Fruit fly (Drosophila melanogaster): ENCODE results near the gene Rilpl.

Rilpl gene

DNA sequence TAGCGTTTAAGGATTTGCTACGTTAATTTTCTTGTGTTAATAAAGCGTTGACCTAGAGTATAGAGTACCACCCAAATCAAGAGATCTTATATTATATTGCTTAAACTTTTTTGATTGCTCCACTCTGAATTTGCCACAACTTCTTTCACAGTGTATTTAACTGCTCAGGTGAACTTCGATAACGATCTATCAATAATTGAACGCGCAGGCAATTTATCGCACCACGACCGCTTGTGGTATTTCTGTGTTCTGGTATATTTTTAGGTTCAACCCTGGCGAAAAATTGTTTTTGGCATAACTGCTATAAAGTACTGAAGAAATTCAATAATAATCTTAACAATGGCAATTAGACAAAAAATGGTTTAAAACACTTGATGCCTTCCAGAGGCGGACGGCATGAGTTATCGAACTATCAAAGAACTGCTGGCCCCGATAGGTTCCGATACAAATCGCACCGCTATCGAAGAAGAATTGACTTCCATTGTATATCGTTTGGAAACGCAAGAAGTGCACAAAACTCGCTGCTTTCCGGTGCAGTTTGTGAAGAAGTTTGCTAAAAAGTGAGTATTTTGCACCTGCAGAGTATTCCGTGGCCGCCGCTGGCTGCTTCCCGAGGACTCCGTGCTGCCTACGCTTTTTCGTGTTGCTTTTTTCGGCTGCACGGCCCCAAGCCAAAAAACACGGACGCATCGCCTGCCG lies 22.6 kb upstream of the Rilpl start, which contains the start of gene ssx:
Gene ssx, plus strand, starts transcription at position 477 of the 699 bp plus-strand sequence.
- peak; percentile 32; the same call in 1 of the 2 replicates for TF ChIP-seq CG32121 (GFP tag; IDR thresholded peaks at IDR 0.05)
- TF ChIP-seq CG8301 (tag; optimal IDR thresholded peaks at IDR 0.05): peak; percentile 30
- TF ChIP-seq CG13204 (GFP tag; optimal IDR thresholded peaks at IDR 0.05): no peak
- TF ChIP-seq CG17806 (tag; optimal IDR thresholded peaks at IDR 0.05): peak; percentile 34
- no peak for TF ChIP-seq CG10348 (GFP tag; IDR thresholded peaks at IDR 0.05)
- peak; percentile 43 for TF ChIP-seq Snoo (tag; optimal IDR thresholded peaks at IDR 0.05)
- TF ChIP-seq CG34367 (tag; optimal IDR thresholded peaks at IDR 0.05): no peak
- TF ChIP-seq Ets98B (GFP tag; IDR thresholded peaks at IDR 0.05): peak; percentile 62
- TF ChIP-seq CG8159 (tag; optimal IDR thresholded peaks at IDR 0.05): peak; percentile 24
- peak; percentile 12 for TF ChIP-seq CG9948 (tag; optimal IDR thresholded peaks at IDR 0.05)
- no peak for TF ChIP-seq Pif1B (GFP tag; optimal IDR thresholded peaks at IDR 0.05)
- TF ChIP-seq CG4496 (GFP tag; IDR thresholded peaks at IDR 0.05): peak; percentile 79; the same call in 2 of the 3 replicates
- no peak for TF ChIP-seq D1 (tag; optimal IDR thresholded peaks at IDR 0.05)
- TF ChIP-seq CG12605 (GFP tag; IDR thresholded peaks at IDR 0.05): peak; percentile 47
- peak; percentile 29 for TF ChIP-seq CG15710 (tag; optimal IDR thresholded peaks at IDR 0.05)
- TF ChIP-seq CG14655 (GFP tag; optimal IDR thresholded peaks at IDR 0.05): no peak
- TF ChIP-seq rn (GFP tag; IDR thresholded peaks at IDR 0.05): no peak; the same call in 1 of the 2 replicates
- peak; percentile 38; the same call in 1 of the 3 replicates for TF ChIP-seq fd96Ca (GFP tag; IDR thresholded peaks at IDR 0.05)

dm6 chrX:1372667-1373066 lies 20.2 kb upstream of the Rilpl start:
- TF ChIP-seq CG32121 (GFP tag; IDR thresholded peaks at IDR 0.05) (no peak), Snoo (tag; optimal IDR thresholded peaks at IDR 0.05) (no peak), EcR (GFP tag; optimal IDR thresholded peaks at IDR 0.05) (no peak), gl (tag; optimal IDR thresholded peaks at IDR 0.05) (no peak), CG34367 (tag; optimal IDR thresholded peaks at IDR 0.05) (no peak), CG9948 (tag; optimal IDR thresholded peaks at IDR 0.05) (no peak), CG4496 (GFP tag; IDR thresholded peaks at IDR 0.05) (no peak), CG8301 (tag; optimal IDR thresholded peaks at IDR 0.05) (no peak), Pif1A (GFP tag; optimal IDR thresholded peaks at IDR 0.05) (no peak), CG13204 (GFP tag; optimal IDR thresholded peaks at IDR 0.05) (no peak), rn (GFP tag; IDR thresholded peaks at IDR 0.05) (no peak), fd96Ca (GFP tag; IDR thresholded peaks at IDR 0.05) (no peak), CG8159 (tag; optimal IDR thresholded peaks at IDR 0.05) (no peak), CG15710 (tag; optimal IDR thresholded peaks at IDR 0.05) (no peak), CG14655 (GFP tag; optimal IDR thresholded peaks at IDR 0.05) (no peak), Ets98B (GFP tag; IDR thresholded peaks at IDR 0.05) (no peak), CG10348 (GFP tag; IDR thresholded peaks at IDR 0.05) (no peak), CG12605 (GFP tag; IDR thresholded peaks at IDR 0.05) (no peak)

DNA sequence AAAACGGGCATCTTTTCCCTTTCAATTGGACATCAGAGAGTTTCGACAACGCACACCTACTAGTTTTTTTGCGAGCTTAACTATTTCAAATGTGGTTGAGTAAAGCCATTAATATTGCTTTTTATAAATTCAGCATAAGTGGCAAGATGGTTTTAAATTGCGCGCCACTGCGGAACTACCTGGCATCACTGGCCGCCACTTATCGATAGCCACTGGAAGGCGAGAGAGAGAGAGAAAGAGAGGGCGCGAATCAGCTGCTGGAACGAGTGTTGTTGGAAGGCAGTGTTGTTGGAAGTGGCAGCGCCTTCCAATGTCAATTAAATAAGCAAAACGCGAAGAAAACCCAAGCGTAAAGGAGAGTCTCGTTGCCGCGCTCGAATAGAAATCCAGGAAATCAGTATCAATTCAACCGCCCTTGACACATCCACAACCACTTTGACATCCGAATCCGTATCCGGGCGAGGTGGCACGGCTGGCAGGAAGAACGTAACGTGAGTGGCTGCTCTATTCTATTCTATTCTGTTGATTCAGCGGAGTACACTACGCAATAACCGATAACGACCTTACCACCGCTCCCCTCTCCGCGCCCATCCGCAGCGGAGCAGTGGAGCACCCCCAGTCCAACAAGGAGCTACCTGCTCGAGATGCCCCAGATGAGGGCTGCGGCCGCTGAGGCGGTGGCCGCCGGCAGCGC lies 17.4 kb upstream of the Rilpl start, which contains the start of gene AMPKalpha:
Gene AMPKalpha, plus strand, starts transcription at position 272 of the 694 bp plus-strand sequence.
- TF ChIP-seq D1 (tag; optimal IDR thresholded peaks at IDR 0.05) (no peak), CG4496 (GFP tag; IDR thresholded peaks at IDR 0.05) (no peak), CG15710 (tag; optimal IDR thresholded peaks at IDR 0.05) (no peak), rn (GFP tag; IDR thresholded peaks at IDR 0.05) (no peak), CG14655 (GFP tag; optimal IDR thresholded peaks at IDR 0.05) (no peak), Ets98B (GFP tag; IDR thresholded peaks at IDR 0.05) (no peak), CG9948 (tag; optimal IDR thresholded peaks at IDR 0.05) (no peak), gl (tag; optimal IDR thresholded peaks at IDR 0.05) (no peak), CG8301 (tag; optimal IDR thresholded peaks at IDR 0.05) (no peak), CG17806 (tag; optimal IDR thresholded peaks at IDR 0.05) (no peak), Pif1B (GFP tag; optimal IDR thresholded peaks at IDR 0.05) (no peak)

- TF ChIP-seq CG13204 (GFP tag; optimal IDR thresholded peaks at IDR 0.05) (no peak), CG12605 (GFP tag; IDR thresholded peaks at IDR 0.05) (no peak), CG34367 (tag; optimal IDR thresholded peaks at IDR 0.05) (no peak), CG9948 (tag; optimal IDR thresholded peaks at IDR 0.05) (no peak), D1 (tag; optimal IDR thresholded peaks at IDR 0.05) (no peak)
Measured at dm6 chrX:1379692-1380349, 13.0 kb upstream of the Rilpl start.

dm6 chrX:1380350-1381060 lies 12.3 kb upstream of the Rilpl start, which contains the start of the genes CG3719 and CG32813:
Gene CG3719, minus strand, starts transcription at chrX:1380480.
Gene CG32813, plus strand, starts transcription at chrX:1380914.
- TF ChIP-seq CG13204 (GFP tag; optimal IDR thresholded peaks at IDR 0.05) (peak; percentile 54), CG17806 (tag; optimal IDR thresholded peaks at IDR 0.05) (no peak), CG14655 (GFP tag; optimal IDR thresholded peaks at IDR 0.05) (no peak), CG4496 (GFP tag; IDR thresholded peaks at IDR 0.05) (peak; percentile 44; the same call in 2 of the 3 replicates), Snoo (tag; optimal IDR thresholded peaks at IDR 0.05) (no peak), Pif1B (GFP tag; optimal IDR thresholded peaks at IDR 0.05) (no peak)

All from whole organism, pupa.